Worm (Caenorhabditis elegans) whole organism, L4 larva: ENCODE measurements around the gene F10E9.11.

Source experiments
- F10B5.3 ChIP-seq: sonication (generic microtip); optimal IDR thresholded peaks from 2 replicates; lab custom pipeline; 2016; ENCODE audit warnings: mild to moderate bottlenecking, missing genetic modification characterization, missing compliant biosample characterization
- T20F7.1 ChIP-seq: fragments of 200-800 bp; sonication (Bioruptor generic); optimal IDR thresholded peaks from 2 replicates; lab custom pipeline; 2018; ENCODE audit warnings: mild to moderate bottlenecking, missing genetic modification characterization, missing compliant biosample characterization
- T26A8.4 ChIP-seq: fragments of 200-800 bp; sonication (Bioruptor generic); IDR thresholded peaks from 2 replicates; pipeline ENCODE4 v1.3.6; 2022; ENCODE audit warnings: missing genetic modification characterization, missing compliant biosample characterization
- Y5F2A.4 ChIP-seq: fragments of 200-800 bp; sonication (Bioruptor generic); optimal IDR thresholded peaks from 2 replicates; lab custom pipeline; 2018; ENCODE audit warnings: mild to moderate bottlenecking, missing genetic modification characterization, missing compliant biosample characterization
- Y75B8A.6 ChIP-seq: fragments of 200-800 bp; sonication (Bioruptor generic); IDR thresholded peaks from 2 replicates; pipeline ENCODE4 v1.3.6; 2022; ENCODE audit warnings: missing genetic modification reagents, missing genetic modification characterization, missing compliant biosample characterization
- ZK546.5 ChIP-seq, 2 experiments: sonication (generic microtip); optimal IDR thresholded peaks; 2 replicates each; lab custom pipeline; 2017; ENCODE audit warnings: missing biosample characterization in 2 of 2, missing genetic modification characterization in 2 of 2
- aha-1 ChIP-seq: fragments of 150-350 bp; peaks from one replicate; lab custom pipeline; 2014; ENCODE audit warnings: missing biosample characterization, missing genetic modification characterization
- arid-1 ChIP-seq: fragments of 200-800 bp; sonication (Bioruptor generic); conservative IDR thresholded peaks from 2 replicates; pipeline ENCODE4 v1.3.6; 2022; ENCODE audit warnings: missing genetic modification reagents, missing genetic modification characterization, missing compliant biosample characterization
- attf-4 ChIP-seq: sonication (generic microtip); optimal IDR thresholded peaks from 3 replicates; lab custom pipeline; 2017; ENCODE audit warnings: missing biosample characterization, missing genetic modification characterization
- ceh-20 ChIP-seq: fragments of 200-800 bp; sonication (Bioruptor generic); IDR thresholded peaks from 2 replicates; pipeline ENCODE4 v1.3.6; 2022; ENCODE audit warnings: missing genetic modification reagents, missing genetic modification characterization, missing compliant biosample characterization
- ceh-28 ChIP-seq: fragments of 150-350 bp; optimal IDR thresholded peaks from 2 replicates; lab custom pipeline; 2014; ENCODE audit warnings: missing biosample characterization, missing genetic modification reagents, missing genetic modification characterization
- ceh-32 ChIP-seq: sonication (generic microtip); optimal IDR thresholded peaks from 2 replicates; lab custom pipeline; 2016; ENCODE audit warnings: mild to moderate bottlenecking, missing genetic modification characterization, missing compliant biosample characterization; ENCODE audit not compliant: poor library complexity
- ceh-62 ChIP-seq: sonication (generic microtip); optimal IDR thresholded peaks from 2 replicates; lab custom pipeline; 2017; ENCODE audit warnings: missing biosample characterization, missing genetic modification characterization
- ctbp-1 ChIP-seq: fragments of 200-800 bp; sonication (Bioruptor generic); IDR thresholded peaks from 2 replicates; pipeline ENCODE4 v1.3.6; 2022; ENCODE audit warnings: missing genetic modification reagents, missing genetic modification characterization, missing compliant biosample characterization
- daf-12 ChIP-seq: fragments of 150-350 bp; optimal IDR thresholded peaks from 2 replicates; lab custom pipeline; 2014; ENCODE audit warnings: missing biosample characterization, missing genetic modification reagents, missing genetic modification characterization
- daf-16 ChIP-seq, 3 experiments: sonication (generic microtip); optimal IDR thresholded peaks; 2 replicates each; lab custom pipeline; 2016 to 2017; ENCODE audit warnings: missing genetic modification characterization in 3 of 3, missing genetic modification reagents in 3 of 3, mild to moderate bottlenecking in 2 of 3, missing compliant biosample characterization in 2 of 3, missing biosample characterization in 1 of 3, moderate library complexity in 1 of 3
- daf-19 ChIP-seq: fragments of 200-800 bp; sonication (Bioruptor generic); conservative IDR thresholded peaks from 2 replicates; pipeline ENCODE4 v1.3.6; 2022; ENCODE audit warnings: missing genetic modification characterization, missing compliant biosample characterization
- dpl-1 ChIP-seq: fragments of 150-350 bp; optimal IDR thresholded peaks from 2 replicates; lab custom pipeline; 2014; ENCODE audit warnings: missing biosample characterization, missing genetic modification reagents, missing genetic modification characterization
- egl-27 ChIP-seq: sonication (generic microtip); optimal IDR thresholded peaks from 3 replicates; lab custom pipeline; 2017; ENCODE audit warnings: missing biosample characterization, missing genetic modification reagents, missing genetic modification characterization
- egl-43 ChIP-seq: fragments of 200-800 bp; sonication (Bioruptor generic); IDR thresholded peaks from 2 replicates; pipeline ENCODE4 v1.3.6; 2022; ENCODE audit warnings: missing genetic modification reagents, missing genetic modification characterization, missing compliant biosample characterization
- fkh-10 ChIP-seq: fragments of 150-350 bp; optimal IDR thresholded peaks from 2 replicates; lab custom pipeline; 2014; ENCODE audit warnings: missing biosample characterization, missing genetic modification reagents, missing genetic modification characterization
- hif-1 ChIP-seq, 2 experiments: sonication (generic microtip); optimal IDR thresholded peaks; 2 replicates each; lab custom pipeline; 2016 to 2017; ENCODE audit warnings: missing compliant biosample characterization in 2 of 2, missing genetic modification characterization in 2 of 2, missing genetic modification reagents in 2 of 2, missing genotype in 2 of 2, mild to moderate bottlenecking in 1 of 2
- hlh-11 ChIP-seq: fragments of 200-800 bp; sonication (Bioruptor generic); optimal IDR thresholded peaks from 2 replicates; lab custom pipeline; 2018; ENCODE audit warnings: mild to moderate bottlenecking, missing genetic modification characterization, missing compliant biosample characterization
- hmg-1.1 ChIP-seq: fragments of 200-800 bp; sonication (Bioruptor generic); IDR thresholded peaks from 2 replicates; pipeline ENCODE4 v1.3.6; 2022; ENCODE audit warnings: missing genetic modification reagents, missing genetic modification characterization, missing compliant biosample characterization
- lim-7 ChIP-seq: fragments of 200-800 bp; sonication (Bioruptor generic); IDR thresholded peaks from 2 replicates; pipeline ENCODE4 v1.3.6; 2022; ENCODE audit warnings: missing genetic modification characterization, missing compliant biosample characterization
- lin-15B ChIP-seq: fragments of 150-350 bp; sonication (generic microtip); optimal IDR thresholded peaks from 3 replicates; lab custom pipeline; 2014; ENCODE audit warnings: missing biosample characterization, missing genetic modification characterization
- lsy-2 ChIP-seq, 2 experiments: fragments of 150-350 bp in 1 of 2; sonication (generic microtip) in 1 of 2; optimal IDR thresholded peaks; 2 replicates each; lab custom pipeline; 2014 to 2017; ENCODE audit warnings: missing biosample characterization in 2 of 2, missing genetic modification characterization in 2 of 2
- mep-1 ChIP-seq: fragments of 150-350 bp; sonication (generic microtip); optimal IDR thresholded peaks from 3 replicates; lab custom pipeline; 2014; ENCODE audit warnings: missing biosample characterization, missing genetic modification characterization
- mes-2 ChIP-seq: sonication (generic microtip); optimal IDR thresholded peaks from 2 replicates; lab custom pipeline; 2016; ENCODE audit warnings: missing genotype, mild to moderate bottlenecking, missing genetic modification characterization, missing compliant biosample characterization; ENCODE audit not compliant: poor library complexity, severe bottlenecking
- mxl-2 ChIP-seq: fragments of 200-800 bp; sonication (Bioruptor generic); conservative IDR thresholded peaks from 2 replicates; pipeline ENCODE4 v1.3.6; 2022; ENCODE audit warnings: missing genetic modification reagents, missing genetic modification characterization, missing compliant biosample characterization
- mxl-3 ChIP-seq: fragments of 200-800 bp; sonication (Bioruptor generic); optimal IDR thresholded peaks from 2 replicates; lab custom pipeline; 2018; ENCODE audit warnings: mild to moderate bottlenecking, missing genetic modification characterization, missing compliant biosample characterization
- nhr-10 ChIP-seq: fragments of 150-350 bp; optimal IDR thresholded peaks from 2 replicates; lab custom pipeline; 2014; ENCODE audit warnings: missing biosample characterization, missing genetic modification characterization
- nhr-11 ChIP-seq: fragments of 150-350 bp; optimal IDR thresholded peaks from 2 replicates; lab custom pipeline; 2014; ENCODE audit warnings: missing biosample characterization, missing genetic modification characterization
- nhr-41 ChIP-seq: fragments of 200-800 bp; sonication (Bioruptor generic); IDR thresholded peaks from 2 replicates; pipeline ENCODE4 v1.3.6; 2022; ENCODE audit warnings: missing genetic modification reagents, missing genetic modification characterization, missing compliant biosample characterization
- nhr-48 ChIP-seq: sonication (generic microtip); optimal IDR thresholded peaks from 2 replicates; lab custom pipeline; 2016; ENCODE audit warnings: mild to moderate bottlenecking, missing genetic modification characterization, missing compliant biosample characterization
- nhr-6 ChIP-seq: fragments of 150-350 bp; optimal IDR thresholded peaks from 2 replicates; lab custom pipeline; 2014; ENCODE audit warnings: missing biosample characterization, missing genetic modification characterization
- nhr-76 ChIP-seq: fragments of 150-350 bp; optimal IDR thresholded peaks from 2 replicates; lab custom pipeline; 2014; ENCODE audit warnings: missing biosample characterization, missing genetic modification characterization
- pha-4 ChIP-seq, 2 experiments: fragments of 150-350 bp in 1 of 2; fragments of 200-800 bp in 1 of 2; sonication (Bioruptor generic) in 1 of 2; IDR thresholded peaks in 1 of 2; optimal IDR thresholded peaks in 1 of 2; 2 replicates each; pipeline versions ENCODE4 v1.3.6 to Lab custom; 2014 to 2022; ENCODE audit warnings: missing genetic modification characterization in 2 of 2, missing genetic modification reagents in 2 of 2, missing biosample characterization in 1 of 2, missing compliant biosample characterization in 1 of 2
- pqm-1 ChIP-seq: sonication (generic microtip); optimal IDR thresholded peaks from 2 replicates; lab custom pipeline; 2017; ENCODE audit warnings: missing biosample characterization, missing genetic modification characterization
- sdz-12 ChIP-seq: fragments of 200-800 bp; sonication (Bioruptor generic); optimal IDR thresholded peaks from 2 replicates; lab custom pipeline; 2018; ENCODE audit warnings: mild to moderate bottlenecking, missing genetic modification characterization, missing compliant biosample characterization
- set-16 ChIP-seq: fragments of 200-800 bp; sonication (Bioruptor generic); IDR thresholded peaks from 2 replicates; pipeline ENCODE4 v1.3.6; 2022; ENCODE audit warnings: missing genetic modification reagents, missing genetic modification characterization, missing compliant biosample characterization
- spr-3 ChIP-seq: fragments of 200-800 bp; sonication (Bioruptor generic); optimal IDR thresholded peaks from 2 replicates; lab custom pipeline; 2018; ENCODE audit warnings: mild to moderate bottlenecking, missing genetic modification characterization, missing compliant biosample characterization
- tag-97 ChIP-seq: fragments of 200-800 bp; sonication (Bioruptor generic); IDR thresholded peaks from 2 replicates; pipeline ENCODE4 v1.3.6; 2022; ENCODE audit warnings: missing genetic modification characterization, missing compliant biosample characterization
- unc-62 ChIP-seq, 3 experiments: fragments of 150-350 bp in 1 of 3; sonication (generic microtip); optimal IDR thresholded peaks in 2 of 3; peaks in 1 of 3; 1 replicate in 1 of 3; 2 replicates in 2 of 3; lab custom pipeline; 2014 to 2017; ENCODE audit warnings: missing biosample characterization in 3 of 3, missing genetic modification characterization in 3 of 3, missing genetic modification reagents in 3 of 3, missing genotype in 1 of 3
- zip-11 ChIP-seq: fragments of 200-800 bp; sonication (Bioruptor generic); IDR thresholded peaks from 2 replicates; pipeline ENCODE4 v1.3.6; 2022; ENCODE audit warnings: missing genetic modification characterization, missing compliant biosample characterization

The F10E9.11 gene

DNA sequence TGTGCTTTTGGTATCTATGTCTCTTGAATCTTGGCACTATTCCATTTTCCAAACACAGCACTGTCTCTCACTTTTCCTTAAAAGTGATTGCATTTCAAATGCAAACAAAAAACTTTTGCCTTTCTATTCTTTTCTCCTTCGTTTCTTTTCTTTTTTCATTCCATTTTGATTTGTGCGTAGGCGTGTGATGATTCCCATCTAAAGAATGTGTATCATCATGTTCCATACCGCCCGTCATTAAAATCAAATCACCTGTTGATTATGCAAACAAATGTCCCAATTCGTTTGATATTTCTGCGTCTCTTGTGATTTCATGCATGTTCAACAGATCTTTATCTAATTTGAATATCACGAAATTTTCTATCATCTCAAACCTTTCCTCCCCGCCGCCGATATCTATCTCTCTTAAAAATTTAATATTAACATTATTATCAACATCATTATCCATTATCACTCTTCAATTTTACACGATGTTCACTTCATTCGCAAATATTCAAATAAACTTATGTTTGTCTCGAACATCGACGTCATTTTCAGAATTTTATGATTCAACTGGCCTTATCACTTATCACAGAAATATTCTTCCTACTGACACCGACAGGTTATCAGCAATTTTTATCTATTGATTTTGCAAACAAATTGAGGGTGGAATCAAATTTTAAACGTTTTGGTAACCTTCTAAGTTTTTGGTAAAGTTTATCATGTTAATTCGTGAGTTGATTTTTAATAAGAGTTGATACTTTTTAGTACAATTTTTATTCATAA lies 27.6 kb downstream of the F10E9.11 start (continued):
- TF ChIP-seq sdz-12 (no peak), pqm-1 (tag; lab: Kevin White, UChicago) (peak; percentile 99), set-16 (no peak), mxl-3 (GFP tag; lab: Kevin White, UChicago) (no peak), zip-11 (GFP tag; lab: Robert Waterston, UW) (no peak), F10B5.3 (no peak), mep-1 (tag; lab: Kevin White, UChicago) (no peak), nhr-76 (tag; lab: Kevin White, UChicago) (no peak), ctbp-1 (GFP tag; lab: Robert Waterston, UW) (no peak), ceh-32 (tag; lab: Kevin White, UChicago) (no peak), ZK546.5 (tag; optimal IDR thresholded peaks at IDR 0.05; lab: Kevin White, UChicago) (no peak), Y75B8A.6 (GFP tag; lab: Robert Waterston, UW) (no peak), nhr-11 (tag; lab: Kevin White, UChicago) (no peak), Y5F2A.4 (GFP tag; lab: Kevin White, UChicago) (no peak), ceh-62 (tag; lab: Kevin White, UChicago) (no peak), hmg-1.1 (GFP tag; lab: Robert Waterston, UW) (no peak), dpl-1 (GFP tag; lab: Kevin White, UChicago) (no peak)

DNA sequence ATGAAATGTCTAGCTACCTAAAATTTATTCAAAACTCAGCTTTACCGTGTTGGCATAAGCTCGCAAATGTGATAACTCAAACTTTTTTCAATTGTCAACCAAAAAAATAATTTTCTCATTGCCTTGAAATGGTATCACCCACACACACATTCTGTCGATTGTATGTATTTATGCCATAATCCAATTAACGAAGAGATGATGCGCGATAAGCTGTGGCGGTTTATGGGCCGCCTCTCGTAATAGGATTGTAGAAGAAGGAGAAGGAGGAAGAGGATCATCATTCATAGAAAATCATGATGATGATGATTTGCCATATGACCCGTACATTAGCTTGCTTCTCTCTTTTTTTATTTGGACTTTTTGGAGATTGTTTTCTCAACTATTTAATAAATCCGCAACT lies 29.9 kb downstream of the F10E9.11 start:
- no peak for TF ChIP-seq nhr-10
- no peak for TF ChIP-seq egl-43 (GFP tag; lab: Robert Waterston, UW)
- TF ChIP-seq fkh-10 (GFP tag; lab: Kevin White, UChicago) = no peak
- no peak for TF ChIP-seq hmg-1.1 (GFP tag; lab: Robert Waterston, UW)
- TF ChIP-seq ceh-62 (tag; lab: Kevin White, UChicago) = no peak

DNA sequence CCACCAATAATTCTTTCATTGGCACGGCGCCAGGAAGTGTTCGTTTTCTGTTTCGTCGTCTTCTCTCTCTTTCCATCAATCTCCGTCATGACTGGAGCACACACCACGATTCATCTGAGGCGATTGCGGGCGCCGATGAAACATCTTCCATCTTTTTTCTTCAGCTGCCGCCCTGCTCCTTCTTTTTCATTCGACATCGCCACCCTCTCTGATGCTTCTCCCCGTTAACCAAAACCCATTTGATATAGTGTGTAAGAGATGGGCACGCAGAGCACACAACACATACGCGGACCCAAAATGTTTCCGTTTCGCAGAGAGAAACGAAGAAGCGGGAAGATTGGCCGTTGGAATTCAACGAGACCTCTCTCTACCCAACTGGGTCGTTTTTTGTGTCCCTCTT lies 31.5 kb downstream of the F10E9.11 start:
- TF ChIP-seq mep-1 (tag; lab: Kevin White, UChicago) = peak; percentile 9
- no peak for TF ChIP-seq lim-7
- peak; percentile 94 for TF ChIP-seq aha-1 (tag; lab: Kevin White, UChicago)
- TF ChIP-seq hif-1 (tag; optimal IDR thresholded peaks at IDR 0.05; lab: Kevin White, UChicago) = no peak
- TF ChIP-seq spr-3 = no peak
- no peak for TF ChIP-seq nhr-48 (tag; lab: Kevin White, UChicago)
- no peak for TF ChIP-seq mxl-2 (GFP tag; lab: Robert Waterston, UW)
- no peak for TF ChIP-seq nhr-6 (tag; lab: Kevin White, UChicago)
- TF ChIP-seq lsy-2 (tag; optimal IDR thresholded peaks at IDR 0.05; lab: Kevin White, UChicago) = no peak
- no peak for TF ChIP-seq egl-27
- no peak for TF ChIP-seq nhr-41 (GFP tag; lab: Robert Waterston, UW)
- TF ChIP-seq T20F7.1 = no peak
- no peak for TF ChIP-seq ctbp-1 (GFP tag; lab: Robert Waterston, UW)
- no peak for TF ChIP-seq lin-15B (tag; lab: Kevin White, UChicago)
- no peak for TF ChIP-seq daf-16 (GFP tag; optimal IDR thresholded peaks at IDR 0.05; lab: Kevin White, UChicago)
- TF ChIP-seq daf-16 (tag; optimal IDR thresholded peaks at IDR 0.05; lab: Kevin White, UChicago) = no peak
- TF ChIP-seq mes-2 (tag; lab: Kevin White, UChicago) = peak; percentile 37
- TF ChIP-seq ceh-20 (GFP tag; lab: Robert Waterston, UW) = peak; percentile 55; the same call in 1 of the 2 replicates
- no peak for TF ChIP-seq arid-1 (GFP tag; lab: Robert Waterston, UW)
- no peak for TF ChIP-seq pqm-1 (tag; lab: Kevin White, UChicago)
- TF ChIP-seq ceh-28 (tag; lab: Kevin White, UChicago) = no peak
- no peak for TF ChIP-seq tag-97 (GFP tag; lab: Robert Waterston, UW)
- TF ChIP-seq pha-4 (GFP tag; IDR thresholded peaks at IDR 0.05; lab: Robert Waterston, UW) = no peak
- no peak for TF ChIP-seq pha-4 (tag; optimal IDR thresholded peaks at IDR 0.05; lab: Kevin White, UChicago)
- TF ChIP-seq hlh-11 = peak; percentile 57
- TF ChIP-seq daf-19 (GFP tag; lab: Robert Waterston, UW) = no peak
- no peak for TF ChIP-seq T26A8.4
- TF ChIP-seq unc-62 (GFP tag; optimal IDR thresholded peaks at IDR 0.05 in 1 of 2; lab: Kevin White, UChicago) = peak in 1 of 2 experiments; percentile 86
- TF ChIP-seq unc-62 (tag; optimal IDR thresholded peaks at IDR 0.05; lab: Kevin White, UChicago) = no peak
- no peak for TF ChIP-seq attf-4 (tag; lab: Kevin White, UChicago)
- TF ChIP-seq daf-12 = no peak
- TF ChIP-seq F10B5.3 = no peak
- TF ChIP-seq mxl-3 (GFP tag; lab: Kevin White, UChicago) = no peak
